Worm (Caenorhabditis elegans): ENCODE measurements around the gene B0302.4.

B0302.4 gene

ce11 chrX:17134427-17134826 lies 42.1 kb downstream of the B0302.4 start, which contains the start of gene K09E3.7:
Gene K09E3.7 (minus strand): TSS chrX:17134527.
- TF ChIP-seq mxl-3 (GFP tag; optimal IDR thresholded peaks at IDR 0.05) (no peak), lin-15B (tag; optimal IDR thresholded peaks at IDR 0.05) (no peak), ztf-11 (tag; optimal IDR thresholded peaks at IDR 0.05) (no peak), rbr-2 (tag; optimal IDR thresholded peaks at IDR 0.05) (no peak), hif-1 (tag; optimal IDR thresholded peaks at IDR 0.05) (no peak), daf-8 (GFP tag; IDR thresholded peaks at IDR 0.05) (no peak), gei-8 (GFP tag; optimal IDR thresholded peaks at IDR 0.05) (no peak), dmd-6 (GFP tag; IDR thresholded peaks at IDR 0.05) (no peak), nhr-42 (GFP tag; IDR thresholded peaks at IDR 0.05) (no peak), nhr-237 (tag; optimal IDR thresholded peaks at IDR 0.05) (no peak), spr-1 (tag; optimal IDR thresholded peaks at IDR 0.05) (no peak), fkh-10 (GFP tag; optimal IDR thresholded peaks at IDR 0.05) (no peak), lin-29 (GFP tag; IDR thresholded peaks at IDR 0.05) (no peak), ceh-20 (GFP tag; IDR thresholded peaks at IDR 0.05) (no peak), vab-7 (GFP tag; IDR thresholded peaks at IDR 0.05) (no peak), Y75B8A.6 (GFP tag; IDR thresholded peaks at IDR 0.05) (no peak), aha-1 (tag) (no peak), F37D6.2 (tag; optimal IDR thresholded peaks at IDR 0.05) (no peak), lim-7 (GFP tag; IDR thresholded peaks at IDR 0.05) (no peak)

All from whole organism, L4 larva.